Fruit fly (Drosophila melanogaster) ovary, adult (tissue): ENCODE measurements around the gene tnc.
A peak's percentile ranks its signal among the peaks of the same experiment; 100 is the strongest.

Experiments
- CG17801 ChIP-seq: fragments of 200-800 bp; optimal IDR thresholded peaks from 2 replicates; lab custom pipeline; 2019; ENCODE audit warnings: missing biosample characterization, mild to moderate bottlenecking, missing genetic modification characterization, moderate library complexity; ENCODE audit not compliant: partially characterized antibody

Gene tnc

DNA sequence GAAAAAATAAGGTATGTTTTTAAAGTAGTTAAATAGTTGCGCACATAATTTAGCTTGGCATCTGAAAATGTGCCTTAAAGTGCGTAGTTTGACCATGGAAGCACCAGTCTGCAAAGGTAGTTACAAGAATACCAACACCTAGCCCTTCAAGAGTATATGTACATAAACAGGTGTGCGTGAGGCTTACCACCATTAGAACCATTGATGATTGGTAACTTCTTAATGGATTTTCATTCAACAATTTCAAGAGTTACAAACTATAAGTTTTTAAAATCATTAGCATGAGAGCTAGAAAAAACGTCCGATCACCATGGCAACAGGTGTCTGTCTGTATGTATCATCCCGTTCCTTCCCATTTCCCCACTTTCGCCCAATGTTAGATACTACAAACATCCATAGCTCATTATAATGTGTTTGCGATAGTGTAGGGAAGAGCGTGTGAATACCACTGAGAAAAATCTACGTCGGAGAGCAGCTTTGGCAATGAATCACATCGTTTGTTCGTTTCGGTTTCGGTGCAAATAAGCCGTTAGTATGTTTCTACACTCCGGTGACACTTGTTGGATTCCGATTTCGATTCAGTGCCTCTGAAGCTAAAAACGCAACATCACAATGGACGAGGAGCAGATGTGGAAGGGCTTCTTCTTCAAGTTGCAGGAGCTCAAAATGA is 72.4 kb downstream of the tnc start:
- no peak for TF ChIP-seq CG17801

DNA sequence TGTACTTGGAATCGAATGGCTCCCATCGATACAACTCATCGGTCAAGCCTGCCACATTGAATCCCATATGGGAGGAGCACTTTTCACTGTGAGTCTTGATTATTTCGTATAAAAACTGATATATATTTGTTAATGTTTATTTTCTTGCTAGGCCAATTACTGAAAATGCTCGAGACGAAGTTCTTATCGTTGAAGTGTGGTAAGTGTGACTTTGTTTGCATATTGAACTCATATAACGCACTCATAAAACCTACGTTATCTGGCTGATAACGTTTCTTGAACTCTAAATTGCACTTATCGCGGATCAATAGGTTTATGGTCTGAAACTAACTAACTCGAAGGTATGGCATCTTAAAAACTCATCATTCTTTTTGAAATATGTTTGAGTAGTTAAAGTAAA is 76.3 kb downstream of the tnc start:
- no peak for TF ChIP-seq CG17801

dm6 chr3R:25064907-25065841 is 81.0 kb downstream of the tnc start, which contains the start of the genes veli and PQBP1:
Gene veli (minus strand): TSS chr3R:25065591.
Gene PQBP1 (plus strand): TSS chr3R:25065791.
- peak; percentile 39 for TF ChIP-seq CG17801

- TF ChIP-seq CG17801 = no peak
These were observed 82.7 kb downstream of the tnc start for dm6 chr3R:25066856-25067255.

DNA sequence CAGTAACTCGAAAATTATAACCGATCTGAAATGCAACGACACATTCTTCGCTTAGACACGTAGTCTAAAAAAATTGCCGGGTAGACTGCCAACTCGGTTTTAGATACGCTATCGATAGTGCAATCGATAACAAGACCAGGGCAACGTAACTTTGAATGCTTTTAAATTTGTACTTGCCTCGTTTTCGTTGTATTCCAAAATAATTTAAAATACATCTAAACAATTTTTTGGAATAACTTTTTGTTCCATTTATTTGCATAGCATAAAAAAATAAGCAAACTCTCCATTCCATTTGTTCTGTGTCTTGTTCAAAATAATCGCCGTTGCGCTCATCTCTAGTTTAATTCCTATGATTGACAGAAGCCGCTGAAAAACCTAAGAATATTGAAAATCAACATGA is 85.4 kb downstream of the tnc start, which contains the start of the genes Stt3B and CG11839:
Gene Stt3B (minus strand): TSS at position 69 of the 400 bp plus-strand sequence.
Gene CG11839 (plus strand): TSS at position 359 of the 400 bp plus-strand sequence.
- peak; percentile 77 for TF ChIP-seq CG17801

- no peak for TF ChIP-seq CG17801
These were observed 86.7 kb downstream of the tnc start, which contains the start of gene CG11836 for dm6 chr3R:25070871-25071270. Gene CG11836 (plus strand): TSS chr3R:25071126.
